Worm (Caenorhabditis elegans): Measurements from ENCODE around the gene R04A9.7.

- TF ChIP-seq snpc-4 (tag; optimal IDR thresholded peaks at IDR 0.05) = no peak
- TF ChIP-seq lin-39 (tag; optimal IDR thresholded peaks at IDR 0.05) = no peak
- TF ChIP-seq sptf-1 (tag; optimal IDR thresholded peaks at IDR 0.05) = no peak
- TF ChIP-seq unc-86 (tag; optimal IDR thresholded peaks at IDR 0.05) = no peak
- no peak for TF ChIP-seq tlp-1 (tag; optimal IDR thresholded peaks at IDR 0.05)
- no peak for TF ChIP-seq aly-2 (tag; optimal IDR thresholded peaks at IDR 0.05)
- TF ChIP-seq tbx-2 (tag; optimal IDR thresholded peaks at IDR 0.05) = no peak
- TF ChIP-seq lir-3 (tag; optimal IDR thresholded peaks at IDR 0.05; ENCODE audit: poor library complexity) = no peak
- TF ChIP-seq mdl-1 (tag; optimal IDR thresholded peaks at IDR 0.05) = no peak
Observed at ce11 chrX:402951-403350, 8.3 kb upstream of the R04A9.7 start.
